Worm (Caenorhabditis elegans): ENCODE data around the gene cal-1.

- TF ChIP-seq lin-13 (GFP tag; optimal IDR thresholded peaks at IDR 0.05), result no peak
- no peak for TF ChIP-seq nhr-11 (tag; optimal IDR thresholded peaks at IDR 0.05)
- no peak for TF ChIP-seq skn-1 (tag; optimal IDR thresholded peaks at IDR 0.05)
- no peak for TF ChIP-seq T26A8.4 (GFP tag; IDR thresholded peaks at IDR 0.05)
- TF ChIP-seq arid-1 (GFP tag; conservative IDR thresholded peaks at IDR 0.05), result no peak
- TF ChIP-seq lin-38 (GFP tag; IDR thresholded peaks at IDR 0.05), result no peak
- no peak for TF ChIP-seq unc-62 (GFP tag; optimal IDR thresholded peaks at IDR 0.05 in 1 of 2)
- TF ChIP-seq unc-62 (tag; optimal IDR thresholded peaks at IDR 0.05), result no peak
- TF ChIP-seq fkh-10 (GFP tag; optimal IDR thresholded peaks at IDR 0.05), result no peak
- no peak for TF ChIP-seq ces-1 (GFP tag; optimal IDR thresholded peaks at IDR 0.05)
- no peak for TF ChIP-seq lsy-2 (tag; optimal IDR thresholded peaks at IDR 0.05)
- no peak for TF ChIP-seq mep-1 (tag; optimal IDR thresholded peaks at IDR 0.05)
Observed at ce11 chrV:12555872-12556271, 38.8 kb upstream of the cal-1 start.

Measured in whole organism, L4 larva.